Fruit fly (Drosophila melanogaster) whole organism, embryonic: Measurements from ENCODE around the gene Sulf1.
A peak's percentile ranks its signal among the peaks of the same experiment; 100 is the strongest.

Experiments
- Blimp-1 ChIP-seq: fragments of 200-800 bp; sonication (Bioruptor generic); optimal IDR thresholded peaks from 3 replicates; lab custom pipeline; 2018; ENCODE audit warnings: missing biosample characterization, missing genetic modification characterization, mild to moderate bottlenecking, moderate library complexity, missing genetic modification reagents
- BtbVII ChIP-seq: fragments of 200-800 bp; sonication (Bioruptor generic); optimal IDR thresholded peaks from 3 replicates; lab custom pipeline; 2017; ENCODE audit warnings: missing biosample characterization, mild to moderate bottlenecking, missing genetic modification characterization
- CG10654 ChIP-seq: fragments of 200-800 bp; sonication (Bioruptor generic); optimal IDR thresholded peaks from 2 replicates; lab custom pipeline; 2016; ENCODE audit warnings: missing biosample characterization, missing genetic modification characterization
- CG11456 ChIP-seq: fragments of 200-800 bp; sonication (Bioruptor generic); IDR thresholded peaks from 3 replicates; pipeline ENCODE4 v1.3.6; 2022; ENCODE audit warnings: missing biosample characterization, missing genetic modification characterization
- CG11695 ChIP-seq: fragments of 200-800 bp; sonication (Bioruptor generic); IDR thresholded peaks from 3 replicates; pipeline ENCODE4 v1.3.6; 2022; ENCODE audit warnings: missing biosample characterization, missing genetic modification characterization
- CG12299 ChIP-seq: fragments of 200-800 bp; sonication (Bioruptor generic); optimal IDR thresholded peaks from 2 replicates; lab custom pipeline; 2018; ENCODE audit warnings: missing biosample characterization, mild to moderate bottlenecking, missing genetic modification characterization
- CG13624 ChIP-seq: fragments of 200-800 bp; sonication (Bioruptor generic); optimal IDR thresholded peaks from 2 replicates; lab custom pipeline; 2016; ENCODE audit warnings: missing biosample characterization, missing genetic modification characterization
- CG14050 ChIP-seq: fragments of 200-800 bp; sonication (Bioruptor generic); IDR thresholded peaks from 3 replicates; pipeline ENCODE4 v1.3.6; 2022; ENCODE audit warnings: missing biosample characterization, missing genetic modification characterization
- CG15073 ChIP-seq: fragments of 200-800 bp; sonication (Bioruptor generic); optimal IDR thresholded peaks from 2 replicates; lab custom pipeline; 2016; ENCODE audit warnings: missing biosample characterization, missing genetic modification characterization
- CG18011 ChIP-seq: fragments of 200-800 bp; sonication (Bioruptor generic); optimal IDR thresholded peaks from 2 replicates; lab custom pipeline; 2017; ENCODE audit warnings: missing biosample characterization, missing genetic modification characterization, mild to moderate bottlenecking, moderate library complexity, missing genotype
- CG2875 ChIP-seq: fragments of 200-800 bp; sonication (Bioruptor generic); optimal IDR thresholded peaks from 2 replicates; lab custom pipeline; 2017; ENCODE audit warnings: missing biosample characterization, mild to moderate bottlenecking, missing genetic modification characterization, missing genetic modification reagents
- CG3065 ChIP-seq: fragments of 200-800 bp; sonication (Bioruptor generic); optimal IDR thresholded peaks from 2 replicates; lab custom pipeline; 2016; ENCODE audit warnings: missing biosample characterization, missing genetic modification characterization
- CG32772 ChIP-seq: fragments of 200-800 bp; sonication (Bioruptor generic); IDR thresholded peaks from 2 replicates; pipeline ENCODE4 v1.3.6; 2022; ENCODE audit warnings: missing biosample characterization, missing genetic modification characterization
- CG6683 ChIP-seq: fragments of 200-800 bp; sonication (Bioruptor generic); optimal IDR thresholded peaks from 2 replicates; lab custom pipeline; 2017; ENCODE audit warnings: missing biosample characterization, mild to moderate bottlenecking, missing genetic modification characterization, missing genetic modification reagents
- CG9817 ChIP-seq: fragments of 200-800 bp; sonication (Bioruptor generic); optimal IDR thresholded peaks from 2 replicates; lab custom pipeline; 2018; ENCODE audit warnings: missing biosample characterization, mild to moderate bottlenecking, missing genetic modification characterization, moderate library complexity
- Chrac-16 ChIP-seq: fragments of 200-800 bp; sonication (Bioruptor generic); optimal IDR thresholded peaks from 3 replicates; lab custom pipeline; 2016; ENCODE audit warnings: missing biosample characterization, missing genetic modification characterization
- CoRest ChIP-seq: fragments of 200-800 bp; sonication (Bioruptor generic); optimal IDR thresholded peaks from 3 replicates; lab custom pipeline; 2018; ENCODE audit warnings: missing biosample characterization, mild to moderate bottlenecking, missing genetic modification characterization, moderate library complexity
- Dip2 ChIP-seq: fragments of 200-800 bp; sonication (Bioruptor generic); IDR thresholded peaks from 2 replicates; pipeline ENCODE4 v1.3.6; 2022; ENCODE audit warnings: missing biosample characterization, missing genetic modification characterization
- Fer3 ChIP-seq: fragments of 200-800 bp; sonication (Bioruptor generic); optimal IDR thresholded peaks from 2 replicates; lab custom pipeline; 2018; ENCODE audit warnings: missing biosample characterization, mild to moderate bottlenecking, missing genetic modification characterization, moderate library complexity
- Lhr ChIP-seq: fragments of 200-800 bp; sonication (Bioruptor generic); optimal IDR thresholded peaks from 3 replicates; lab custom pipeline; 2017; ENCODE audit warnings: mild to moderate bottlenecking, missing biosample characterization, missing genetic modification reagents, missing genetic modification characterization
- MBD-R2 ChIP-seq: fragments of 200-800 bp; sonication (Bioruptor generic); IDR thresholded peaks from 2 replicates; pipeline ENCODE4 v1.3.6; 2022; ENCODE audit warnings: missing biosample characterization, missing genetic modification characterization
- MTF-1 ChIP-seq: fragments of 200-800 bp; sonication (Bioruptor generic); optimal IDR thresholded peaks from 2 replicates; lab custom pipeline; 2018; ENCODE audit warnings: missing biosample characterization, mild to moderate bottlenecking, missing genetic modification characterization, borderline replicate concordance
- Rfx ChIP-seq: fragments of 200-800 bp; sonication (Bioruptor generic); IDR thresholded peaks from 2 replicates; pipeline ENCODE4 v1.3.6; 2022; ENCODE audit warnings: missing biosample characterization, missing genetic modification characterization
- Sry-δ ChIP-seq: fragments of 200-800 bp; sonication (Bioruptor generic); optimal IDR thresholded peaks from 2 replicates; lab custom pipeline; 2016; ENCODE audit warnings: missing biosample characterization, missing genetic modification characterization
- chif ChIP-seq, 2 experiments: fragments of 200-800 bp; sonication (Bioruptor generic); optimal IDR thresholded peaks; 3 replicates each; lab custom pipeline; 2016; ENCODE audit warnings: missing biosample characterization in 2 of 2, missing genetic modification characterization in 2 of 2
- crc ChIP-seq: fragments of 200-800 bp; sonication (Bioruptor generic); optimal IDR thresholded peaks from 2 replicates; lab custom pipeline; 2016; ENCODE audit warnings: missing biosample characterization, missing genetic modification characterization
- dm ChIP-seq: fragments of 200-800 bp; sonication (Bioruptor generic); optimal IDR thresholded peaks from 3 replicates; lab custom pipeline; 2016; ENCODE audit warnings: missing biosample characterization, missing genetic modification characterization
- dmrt99B ChIP-seq: fragments of 200-800 bp; sonication (Bioruptor generic); optimal IDR thresholded peaks from 2 replicates; lab custom pipeline; 2018; ENCODE audit warnings: missing biosample characterization, mild to moderate bottlenecking, missing genetic modification characterization, moderate library complexity
- fu2 ChIP-seq: fragments of 200-800 bp; sonication (Bioruptor generic); optimal IDR thresholded peaks from 2 replicates; lab custom pipeline; 2016; ENCODE audit warnings: missing biosample characterization, missing genetic modification characterization
- gt ChIP-seq: fragments of 200-800 bp; sonication (Bioruptor generic); IDR thresholded peaks from 2 replicates; pipeline ENCODE4 v1.3.6; 2022; ENCODE audit warnings: missing biosample characterization, missing genetic modification characterization
- kay ChIP-seq: fragments of 200-800 bp; sonication (Bioruptor generic); optimal IDR thresholded peaks from 2 replicates; lab custom pipeline; 2016; ENCODE audit warnings: missing biosample characterization, missing genetic modification characterization
- lov ChIP-seq, 2 experiments: fragments of 200-800 bp in 1 of 2; fragments of >200 bp in 1 of 2; sonication (Bioruptor generic) in 1 of 2; IDR thresholded peaks in 1 of 2; optimal IDR thresholded peaks in 1 of 2; 2 replicates in 1 of 2; 3 replicates in 1 of 2; pipeline versions ENCODE4 v1.3.6 to Lab custom; 2017 to 2022; ENCODE audit warnings: missing biosample characterization in 1 of 2, missing genetic modification characterization in 1 of 2
- luna ChIP-seq: fragments of 200-800 bp; sonication (Bioruptor generic); optimal IDR thresholded peaks from 2 replicates; lab custom pipeline; 2016; ENCODE audit warnings: missing biosample characterization, missing genetic modification characterization
- mirr ChIP-seq: fragments of 200-800 bp; sonication (Bioruptor generic); optimal IDR thresholded peaks from 3 replicates; lab custom pipeline; 2018; ENCODE audit warnings: missing biosample characterization, mild to moderate bottlenecking, missing genetic modification characterization
- mld ChIP-seq: fragments of 200-800 bp; sonication (Bioruptor generic); IDR thresholded peaks from 3 replicates; pipeline ENCODE4 v1.3.6; 2022; ENCODE audit warnings: missing biosample characterization, missing genetic modification characterization; ENCODE audit not compliant: partially characterized antibody
- nerfin-1 ChIP-seq: fragments of 200-800 bp; sonication (Bioruptor generic); optimal IDR thresholded peaks from 3 replicates; lab custom pipeline; 2019; ENCODE audit warnings: missing biosample characterization, mild to moderate bottlenecking, missing genetic modification characterization, moderate library complexity
- phol ChIP-seq: fragments of 200-800 bp; sonication (Bioruptor generic); optimal IDR thresholded peaks from 3 replicates; lab custom pipeline; 2018; ENCODE audit warnings: missing biosample characterization, mild to moderate bottlenecking, missing genetic modification characterization, moderate library complexity
- rib ChIP-seq: fragments of 200-800 bp; sonication (Bioruptor generic); IDR thresholded peaks from 2 replicates; pipeline ENCODE4 v1.3.6; 2022; ENCODE audit warnings: missing biosample characterization, missing genetic modification characterization
- sens-2 ChIP-seq: fragments of 200-800 bp; sonication (Bioruptor generic); IDR thresholded peaks from 2 replicates; pipeline ENCODE4 v1.3.6; 2022; ENCODE audit warnings: missing biosample characterization, missing genetic modification characterization
- sisA ChIP-seq: fragments of 200-800 bp; sonication (Bioruptor generic); IDR thresholded peaks from 2 replicates; pipeline ENCODE4 v1.3.6; 2022; ENCODE audit warnings: missing biosample characterization, missing genetic modification characterization
- slbo ChIP-seq: fragments of 200-800 bp; sonication (Bioruptor generic); IDR thresholded peaks from 2 replicates; pipeline ENCODE4 v1.3.6; 2022; ENCODE audit warnings: missing biosample characterization, missing genetic modification characterization
- sna ChIP-seq: fragments of 200-800 bp; sonication (Bioruptor generic); IDR thresholded peaks from 2 replicates; pipeline ENCODE4 v1.3.6; 2022; ENCODE audit warnings: missing biosample characterization, missing genetic modification characterization; ENCODE audit not compliant: partially characterized antibody
- sug ChIP-seq: fragments of 200-800 bp; optimal IDR thresholded peaks from 2 replicates; lab custom pipeline; 2019; ENCODE audit warnings: missing biosample characterization, mild to moderate bottlenecking, missing genetic modification characterization, moderate library complexity
- unc-4 ChIP-seq: fragments of 200-800 bp; sonication (Bioruptor generic); IDR thresholded peaks from 2 replicates; pipeline ENCODE4 v1.3.6; 2022; ENCODE audit warnings: missing biosample characterization, missing genetic modification characterization; ENCODE audit not compliant: partially characterized antibody
- usp ChIP-seq: fragments of >200 bp; optimal IDR thresholded peaks from 2 replicates; lab custom pipeline; 2017; ENCODE audit warnings: missing biosample characterization, missing genetic modification characterization
- vnd ChIP-seq: fragments of 200-800 bp; sonication (Bioruptor generic); IDR thresholded peaks from 3 replicates; pipeline ENCODE4 v1.3.6; 2022; ENCODE audit warnings: missing biosample characterization, missing genetic modification characterization; ENCODE audit not compliant: partially characterized antibody
- zfh1 ChIP-seq: fragments of 200-800 bp; sonication (Bioruptor generic); IDR thresholded peaks from 3 replicates; pipeline ENCODE4 v1.3.6; 2022; ENCODE audit warnings: missing biosample characterization, missing genetic modification characterization

Sulf1 gene

DNA sequence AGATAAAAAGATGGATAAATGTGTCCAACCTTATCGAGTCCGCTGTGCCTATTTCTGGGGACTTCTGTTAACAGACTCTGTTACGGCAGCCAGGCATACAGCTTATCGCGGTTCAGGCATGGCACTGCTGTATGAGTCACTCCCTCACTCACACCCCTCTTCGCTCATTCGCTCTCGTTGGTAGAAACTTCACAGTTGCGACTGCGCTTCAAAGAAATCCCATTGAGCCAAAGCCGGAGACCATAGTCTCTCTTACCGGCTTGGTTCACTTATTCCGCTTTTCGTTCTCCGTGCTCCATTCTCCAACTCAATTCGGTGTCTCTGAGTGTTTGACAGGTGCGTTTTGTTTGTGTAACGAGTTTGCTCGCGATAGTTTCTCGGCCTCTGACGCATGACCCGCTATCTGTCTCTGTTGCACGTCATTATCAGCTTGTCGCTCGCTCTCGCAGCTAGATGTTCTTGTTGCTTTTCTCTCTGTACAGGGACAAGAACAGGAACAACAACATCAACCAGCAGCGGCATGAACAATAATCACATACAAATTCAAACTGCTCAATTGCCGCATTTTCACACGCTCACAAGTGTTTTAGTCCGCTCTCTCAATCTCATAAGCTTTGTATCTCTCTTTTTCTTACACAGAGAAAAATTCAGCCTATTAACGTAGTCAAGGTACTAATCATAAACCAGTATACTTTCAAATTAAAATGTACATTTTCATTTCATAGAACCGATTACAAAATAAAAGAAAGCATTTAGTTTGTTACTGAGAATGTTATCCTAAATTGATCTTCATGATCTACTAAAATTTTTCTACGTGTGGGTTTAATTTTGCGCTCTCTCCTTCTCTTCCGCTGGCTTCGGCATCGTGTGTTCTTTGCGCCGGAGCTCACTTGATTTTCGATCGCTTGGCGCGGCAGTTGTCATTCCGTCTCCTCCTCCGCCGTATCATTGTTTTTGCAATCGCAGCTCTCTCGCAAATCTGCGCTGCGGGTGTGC, 59.1 kb downstream of the Sulf1 start (continued):
- TF ChIP-seq Lhr (GFP tag; lab: Kevin White, UChicago) (peak; percentile 98), sug (tag; lab: Kevin White, UChicago) (peak; percentile 98), Fer3 (tag; lab: Kevin White, UChicago) (peak; percentile 99), BtbVII (GFP tag; lab: Kevin White, UChicago) (peak; percentile 99), zfh1 (GFP tag; lab: Robert Waterston, UW) (peak; percentile 99), usp (no peak), Rfx (peak; percentile 99), kay (GFP tag; lab: Kevin White, UChicago) (peak; percentile 98), CG10654 (GFP tag; lab: Kevin White, UChicago) (peak; percentile 99), unc-4 (peak; percentile 36; the same call in 1 of the 2 replicates), sens-2 (GFP tag; lab: Robert Waterston, UW) (peak; percentile 98), mld (GFP tag; lab: Robert Waterston, UW) (no peak), CoRest (tag; lab: Kevin White, UChicago) (peak; percentile 100), slbo (GFP tag; lab: Robert Waterston, UW) (peak; percentile 100), lov (optimal IDR thresholded peaks at IDR 0.05; lab: Kevin White, UChicago) (no peak), lov (GFP tag; IDR thresholded peaks at IDR 0.05; lab: Robert Waterston, UW) (peak; percentile 99), CG32772 (GFP tag; lab: Robert Waterston, UW) (peak; percentile 99), CG11456 (GFP tag; lab: Robert Waterston, UW) (peak; percentile 99), dm (GFP tag; lab: Kevin White, UChicago) (peak; percentile 99), vnd (GFP tag; lab: Robert Waterston, UW) (no peak), CG18011 (peak; percentile 93), MBD-R2 (peak; percentile 99), CG15073 (peak; percentile 91), CG3065 (GFP tag; lab: Kevin White, UChicago) (peak; percentile 99), dmrt99B (tag; lab: Kevin White, UChicago) (peak; percentile 99), sna (GFP tag; lab: Robert Waterston, UW) (0 out of 2 replicates have a peak, but pooled peaks have one; percentile 26), chif (GFP tag; optimal IDR thresholded peaks at IDR 0.05; lab: Kevin White, UChicago) (peak; percentile 99 to 100), CG9817 (peak; percentile 99), Chrac-16 (GFP tag; lab: Kevin White, UChicago) (peak; percentile 100), sisA (GFP tag; lab: Robert Waterston, UW) (peak; percentile 99), CG14050 (GFP tag; lab: Robert Waterston, UW) (peak; percentile 100), CG13624 (peak; percentile 100), Blimp-1 (GFP tag; lab: Kevin White, UChicago) (peak; percentile 98), CG12299 (tag; lab: Kevin White, UChicago) (peak; percentile 99), CG2875 (GFP tag; lab: Kevin White, UChicago) (peak; percentile 99), rib (peak; percentile 98), crc (peak; percentile 99), gt (peak; percentile 99), Dip2 (GFP tag; lab: Robert Waterston, UW) (peak; percentile 80; the same call in 1 of the 2 replicates), Sry-δ (peak; percentile 83), fu2 (GFP tag; lab: Kevin White, UChicago) (peak; percentile 99), luna (GFP tag; lab: Kevin White, UChicago) (peak; percentile 99), MTF-1 (GFP tag; lab: Kevin White, UChicago) (peak; percentile 98), mirr (peak; percentile 97), nerfin-1 (tag; lab: Kevin White, UChicago) (peak; percentile 99), CG11695 (GFP tag; lab: Robert Waterston, UW) (peak; percentile 100), CG6683 (GFP tag; lab: Kevin White, UChicago) (peak; percentile 97), phol (tag; lab: Kevin White, UChicago) (peak; percentile 99)
